Worm (Caenorhabditis elegans) whole organism, L4 larva: ENCODE results near the gene lbp-4.

Source experiments
- F26F4.8 ChIP-seq: fragments of 200-800 bp; sonication (Bioruptor generic); conservative IDR thresholded peaks from 2 replicates; pipeline ENCODE4 v1.3.6; 2022; ENCODE audit warnings: missing genetic modification characterization, missing compliant biosample characterization
- Y105C5A.15 ChIP-seq: fragments of 200-800 bp; sonication (Bioruptor generic); IDR thresholded peaks from 2 replicates; pipeline ENCODE4 v1.3.6; 2022; ENCODE audit warnings: missing genetic modification characterization, missing compliant biosample characterization
- aha-1 ChIP-seq: fragments of 150-350 bp; peaks from one replicate; lab custom pipeline; 2014; ENCODE audit warnings: missing biosample characterization, missing genetic modification characterization
- aly-2 ChIP-seq: sonication (generic microtip); optimal IDR thresholded peaks from 2 replicates; lab custom pipeline; 2018; ENCODE audit warnings: missing biosample characterization, missing genetic modification characterization
- ceh-82 ChIP-seq: sonication (generic microtip); optimal IDR thresholded peaks from 2 replicates; lab custom pipeline; 2017; ENCODE audit warnings: missing biosample characterization, missing genetic modification characterization
- ces-1 ChIP-seq: fragments of 150-350 bp; sonication (generic microtip); optimal IDR thresholded peaks from 4 replicates; lab custom pipeline; 2014; ENCODE audit warnings: missing biosample characterization, missing genetic modification reagents, missing genetic modification characterization
- fos-1 ChIP-seq: fragments of 150-350 bp; optimal IDR thresholded peaks from 2 replicates; lab custom pipeline; 2014; ENCODE audit warnings: missing biosample characterization, missing genetic modification characterization
- mes-2 ChIP-seq: sonication (generic microtip); optimal IDR thresholded peaks from 2 replicates; lab custom pipeline; 2016; ENCODE audit warnings: missing genotype, mild to moderate bottlenecking, missing genetic modification characterization, missing compliant biosample characterization; ENCODE audit not compliant: poor library complexity, severe bottlenecking
- pqm-1 ChIP-seq: sonication (generic microtip); optimal IDR thresholded peaks from 2 replicates; lab custom pipeline; 2017; ENCODE audit warnings: missing biosample characterization, missing genetic modification characterization
- unc-39 ChIP-seq: sonication (generic microtip); optimal IDR thresholded peaks from 2 replicates; lab custom pipeline; 2017; ENCODE audit warnings: missing biosample characterization, missing genetic modification characterization
- unc-62 ChIP-seq, 3 experiments: fragments of 150-350 bp in 1 of 3; sonication (generic microtip); optimal IDR thresholded peaks in 2 of 3; peaks in 1 of 3; 1 replicate in 1 of 3; 2 replicates in 2 of 3; lab custom pipeline; 2014 to 2017; ENCODE audit warnings: missing biosample characterization in 3 of 3, missing genetic modification characterization in 3 of 3, missing genetic modification reagents in 3 of 3, missing genotype in 1 of 3
- zip-2 ChIP-seq: fragments of 150-350 bp; optimal IDR thresholded peaks from 2 replicates; lab custom pipeline; 2014; ENCODE audit warnings: missing biosample characterization, missing genetic modification characterization

ce11 chrV:7839485-7839884 lies 19.1 kb downstream of the lbp-4 start, which contains the start of gene C37C3.12:
- no peak for TF ChIP-seq aly-2
- TF ChIP-seq ces-1 (GFP tag; lab: Kevin White, UChicago) = no peak
- TF ChIP-seq mes-2 (tag; lab: Kevin White, UChicago) = no peak
- TF ChIP-seq unc-39 (tag; lab: Kevin White, UChicago) = no peak
- TF ChIP-seq unc-62 (GFP tag; optimal IDR thresholded peaks at IDR 0.05 in 1 of 2; lab: Kevin White, UChicago) = no peak
- no peak for TF ChIP-seq unc-62 (tag; optimal IDR thresholded peaks at IDR 0.05; lab: Kevin White, UChicago)
- no peak for TF ChIP-seq fos-1 (tag; lab: Kevin White, UChicago)
- TF ChIP-seq Y105C5A.15 (GFP tag; lab: Robert Waterston, UW) = no peak
- no peak for TF ChIP-seq F26F4.8 (GFP tag; lab: Robert Waterston, UW)
- TF ChIP-seq ceh-82 (tag; lab: Kevin White, UChicago) = no peak
- no peak for TF ChIP-seq pqm-1 (tag; lab: Kevin White, UChicago)
- no peak for TF ChIP-seq zip-2
- TF ChIP-seq aha-1 (tag; lab: Kevin White, UChicago) = no peak
